Worm (Caenorhabditis elegans): ENCODE measurements around the gene csp-2.

DNA sequence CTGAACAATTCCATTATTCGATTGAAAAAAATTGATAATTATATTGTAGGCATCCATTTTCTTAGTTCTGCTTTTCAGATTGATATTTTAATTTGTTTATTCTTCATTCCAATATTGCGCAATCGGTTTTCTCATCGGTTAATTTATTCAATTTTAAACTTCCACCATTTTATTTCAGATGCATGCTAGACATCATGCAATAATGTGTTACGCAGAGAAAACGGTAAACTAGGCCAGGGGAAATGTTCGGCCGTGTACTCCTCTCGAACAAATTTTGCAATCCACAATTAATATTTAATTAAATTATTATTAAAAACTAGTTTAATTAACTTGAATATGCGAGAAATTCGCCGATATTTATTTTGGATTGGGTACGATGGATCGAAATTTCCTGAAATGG is 14.1 kb downstream of the csp-2 start, which contains the start of gene Y73B6BL.29:
- TF ChIP-seq blmp-1 (tag; optimal IDR thresholded peaks at IDR 0.05): no peak
- peak; percentile 77 for TF ChIP-seq lsy-2 (tag; optimal IDR thresholded peaks at IDR 0.05)
- no peak for TF ChIP-seq lin-13 (tag; optimal IDR thresholded peaks at IDR 0.05)
- TF ChIP-seq sptf-1 (tag; optimal IDR thresholded peaks at IDR 0.05): peak; percentile 68
- TF ChIP-seq mab-5 (tag; optimal IDR thresholded peaks at IDR 0.05): no peak
- peak; percentile 67 for TF ChIP-seq mep-1 (tag; optimal IDR thresholded peaks at IDR 0.05)
- TF ChIP-seq unc-62 (GFP tag; optimal IDR thresholded peaks at IDR 0.05): no peak
- TF ChIP-seq unc-39 (tag; optimal IDR thresholded peaks at IDR 0.05): no peak
- TF ChIP-seq nhr-28 (tag; optimal IDR thresholded peaks at IDR 0.05): no peak
- TF ChIP-seq ztf-11 (tag; optimal IDR thresholded peaks at IDR 0.05): no peak
- peak; percentile 54 for TF ChIP-seq pha-4 (tag; optimal IDR thresholded peaks at IDR 0.05)
